Fruit fly (Drosophila melanogaster): Measurements from ENCODE around the gene CG34299.

- no peak for TF ChIP-seq ttk (optimal IDR thresholded peaks at IDR 0.05)
- TF ChIP-seq h (optimal IDR thresholded peaks at IDR 0.05) = no peak
- no peak for TF ChIP-seq Sin3A (optimal IDR thresholded peaks at IDR 0.05)
- no peak for TF ChIP-seq insv (optimal IDR thresholded peaks at IDR 0.05)
Measured at dm6 chr3R:30236994-30237393, 12.4 kb upstream of the CG34299 start.

Data from Kc167 (cell line).